Fruit fly (Drosophila melanogaster) whole organism, embryonic: ENCODE data around the gene CenB1A.
A peak's percentile ranks its signal among the peaks of the same experiment; 100 is the strongest.

Experiments used
- CG10267 ChIP-seq: fragments of 200-800 bp; sonication (Bioruptor generic); optimal IDR thresholded peaks from 2 replicates; lab custom pipeline; 2018; ENCODE audit warnings: missing biosample characterization, mild to moderate bottlenecking, missing genetic modification characterization, moderate library complexity
- CG11456 ChIP-seq: fragments of 200-800 bp; sonication (Bioruptor generic); IDR thresholded peaks from 3 replicates; pipeline ENCODE4 v1.3.6; 2022; ENCODE audit warnings: missing biosample characterization, missing genetic modification characterization
- CG12071 ChIP-seq: fragments of 200-800 bp; sonication (Bioruptor generic); optimal IDR thresholded peaks from 3 replicates; lab custom pipeline; 2018; ENCODE audit warnings: missing biosample characterization, mild to moderate bottlenecking, missing genetic modification characterization
- CG12744 ChIP-seq: fragments of 200-800 bp; sonication (Bioruptor generic); optimal IDR thresholded peaks from 2 replicates; lab custom pipeline; 2016; ENCODE audit warnings: missing biosample characterization, missing genetic modification characterization
- CG13424 ChIP-seq: fragments of 200-800 bp; sonication (Bioruptor generic); optimal IDR thresholded peaks from 2 replicates; lab custom pipeline; 2019; ENCODE audit warnings: missing biosample characterization, mild to moderate bottlenecking, missing genetic modification characterization, moderate library complexity
- CG15011 ChIP-seq: fragments of 200-800 bp; sonication (Bioruptor generic); optimal IDR thresholded peaks from 3 replicates; lab custom pipeline; 2018; ENCODE audit warnings: missing biosample characterization, mild to moderate bottlenecking, missing genetic modification characterization
- CG17568 ChIP-seq: fragments of 200-800 bp; sonication (Bioruptor generic); optimal IDR thresholded peaks from 2 replicates; lab custom pipeline; 2018; ENCODE audit warnings: missing biosample characterization, mild to moderate bottlenecking, missing genetic modification characterization, moderate library complexity
- CG17612 ChIP-seq: fragments of 200-800 bp; sonication (Bioruptor generic); IDR thresholded peaks from 2 replicates; pipeline ENCODE4 v1.3.6; 2022; ENCODE audit warnings: missing biosample characterization, missing genetic modification characterization
- CG17829 ChIP-seq: fragments of 200-800 bp; optimal IDR thresholded peaks from 2 replicates; lab custom pipeline; 2019; ENCODE audit warnings: missing biosample characterization, mild to moderate bottlenecking, missing genetic modification characterization, moderate library complexity
- CG18476 ChIP-seq: fragments of 200-800 bp; sonication (Bioruptor generic); optimal IDR thresholded peaks from 2 replicates; lab custom pipeline; 2016; ENCODE audit warnings: missing biosample characterization, mild to moderate bottlenecking, missing genetic modification characterization
- CG3838 ChIP-seq: fragments of 200-800 bp; sonication (Bioruptor generic); optimal IDR thresholded peaks from 3 replicates; lab custom pipeline; 2016; ENCODE audit warnings: missing biosample characterization, missing genetic modification characterization
- CG3995 ChIP-seq: fragments of 200-800 bp; sonication (Bioruptor generic); optimal IDR thresholded peaks from 3 replicates; lab custom pipeline; 2016; ENCODE audit warnings: missing biosample characterization, missing genetic modification characterization
- CG4854 ChIP-seq: fragments of 200-800 bp; sonication (Bioruptor generic); optimal IDR thresholded peaks from 2 replicates; lab custom pipeline; 2016; ENCODE audit warnings: missing biosample characterization, missing genetic modification characterization, inconsistent platforms
- CG6813 ChIP-seq: fragments of 200-800 bp; sonication (Bioruptor generic); optimal IDR thresholded peaks from 2 replicates; lab custom pipeline; 2017; ENCODE audit warnings: missing biosample characterization, missing genetic modification characterization, mild to moderate bottlenecking, moderate library complexity, missing genetic modification reagents
- CG6854 ChIP-seq: fragments of 200-800 bp; sonication (Bioruptor generic); optimal IDR thresholded peaks from 3 replicates; lab custom pipeline; 2017; ENCODE audit warnings: missing biosample characterization, mild to moderate bottlenecking, missing genetic modification characterization
- CG7745 ChIP-seq: fragments of 200-800 bp; sonication (Bioruptor generic); optimal IDR thresholded peaks from 2 replicates; lab custom pipeline; 2018; ENCODE audit warnings: missing biosample characterization, mild to moderate bottlenecking, missing genetic modification characterization, moderate library complexity
- CG8359 ChIP-seq: fragments of 200-800 bp; sonication (Bioruptor generic); optimal IDR thresholded peaks from 2 replicates; lab custom pipeline; 2017; ENCODE audit warnings: missing biosample characterization, mild to moderate bottlenecking, missing genetic modification characterization, borderline replicate concordance
- CG8478 ChIP-seq: fragments of >200 bp; optimal IDR thresholded peaks from 2 replicates; lab custom pipeline; 2018
- Dip3 ChIP-seq: fragments of 200-800 bp; sonication (Bioruptor generic); optimal IDR thresholded peaks from 3 replicates; lab custom pipeline; 2016; ENCODE audit warnings: missing biosample characterization, missing genetic modification characterization
- GATAe ChIP-seq: fragments of 200-800 bp; sonication (Bioruptor generic); conservative IDR thresholded peaks from 2 replicates; pipeline ENCODE4 v1.3.6; 2022; ENCODE audit warnings: missing biosample characterization, missing genetic modification characterization
- Max ChIP-seq: fragments of 200-800 bp; sonication (Bioruptor generic); optimal IDR thresholded peaks from 2 replicates; lab custom pipeline; 2016; ENCODE audit warnings: missing biosample characterization, mild to moderate bottlenecking, missing genetic modification characterization
- Med ChIP-seq: fragments of 200-800 bp; sonication (Bioruptor generic); peaks from one replicate; lab custom pipeline; 2016; ENCODE audit warnings: missing biosample characterization, missing genetic modification characterization, mild to moderate bottlenecking, inconsistent platforms, moderate library complexity
- Meics ChIP-seq: fragments of 200-800 bp; sonication (Bioruptor generic); optimal IDR thresholded peaks from 2 replicates; lab custom pipeline; 2017; ENCODE audit warnings: missing biosample characterization, mild to moderate bottlenecking, missing genetic modification characterization
- Nf-YA ChIP-seq: fragments of 200-800 bp; sonication (Bioruptor generic); IDR thresholded peaks from 2 replicates; pipeline ENCODE4 v1.3.6; 2022; ENCODE audit warnings: missing biosample characterization, missing genetic modification characterization
- Nf-YB ChIP-seq: fragments of 200-800 bp; sonication (Bioruptor generic); optimal IDR thresholded peaks from 3 replicates; lab custom pipeline; 2019; ENCODE audit warnings: missing biosample characterization, mild to moderate bottlenecking, missing genetic modification characterization, moderate library complexity
- Nf-YC ChIP-seq: fragments of 200-800 bp; optimal IDR thresholded peaks from 3 replicates; lab custom pipeline; 2019; ENCODE audit warnings: missing biosample characterization, mild to moderate bottlenecking, missing genetic modification characterization, moderate library complexity
- Side ChIP-seq: fragments of 200-800 bp; sonication (Bioruptor generic); optimal IDR thresholded peaks from 2 replicates; lab custom pipeline; 2016; ENCODE audit warnings: missing biosample characterization, missing genetic modification characterization
- Spps ChIP-seq: fragments of 200-800 bp; sonication (Bioruptor generic); optimal IDR thresholded peaks from 2 replicates; lab custom pipeline; 2018; ENCODE audit warnings: missing biosample characterization, mild to moderate bottlenecking, missing genetic modification characterization
- Stat92E ChIP-seq, 3 experiments: fragments of >200 bp in 2 of 3; fragments of 200-800 bp in 1 of 3; sonication (Bioruptor generic) in 1 of 3; optimal IDR thresholded peaks; 2 replicates each; lab custom pipeline; 2017 to 2019; ENCODE audit warnings: missing biosample characterization in 3 of 3, missing genetic modification characterization in 3 of 3, mild to moderate bottlenecking in 1 of 3, moderate library complexity in 1 of 3
- abd-A ChIP-seq: fragments of 200-800 bp; sonication (Bioruptor generic); optimal IDR thresholded peaks from 3 replicates; lab custom pipeline; 2019; ENCODE audit warnings: missing biosample characterization, mild to moderate bottlenecking, missing genetic modification characterization, moderate library complexity
- ase ChIP-seq: fragments of 200-800 bp; sonication (Bioruptor generic); IDR thresholded peaks from 3 replicates; pipeline ENCODE4 v1.3.6; 2022; ENCODE audit warnings: missing biosample characterization, missing genetic modification characterization
- ash1 ChIP-seq: fragments of 200-800 bp; sonication (Bioruptor generic); optimal IDR thresholded peaks from 2 replicates; lab custom pipeline; 2018; ENCODE audit warnings: missing biosample characterization, mild to moderate bottlenecking, missing genetic modification characterization
- ato ChIP-seq: fragments of 200-800 bp; sonication (Bioruptor generic); IDR thresholded peaks from 2 replicates; pipeline ENCODE4 v1.3.6; 2022; ENCODE audit warnings: missing biosample characterization, missing genetic modification characterization; ENCODE audit not compliant: partially characterized antibody
- bbx ChIP-seq: fragments of 200-800 bp; sonication (Bioruptor generic); IDR thresholded peaks from 2 replicates; pipeline ENCODE4 v1.3.6; 2022; ENCODE audit warnings: missing biosample characterization, missing genetic modification characterization; ENCODE audit not compliant: partially characterized antibody
- cg ChIP-seq: fragments of 200-800 bp; sonication (Bioruptor generic); optimal IDR thresholded peaks from 3 replicates; lab custom pipeline; 2019; ENCODE audit warnings: missing biosample characterization, mild to moderate bottlenecking, missing genetic modification characterization, moderate library complexity
- chinmo ChIP-seq: fragments of 200-800 bp; sonication (Bioruptor generic); IDR thresholded peaks from 4 replicates; pipeline ENCODE4 v1.3.6; 2022; ENCODE audit warnings: missing biosample characterization, missing genetic modification characterization; ENCODE audit not compliant: partially characterized antibody
- ci ChIP-seq: fragments of 200-800 bp; sonication (Bioruptor generic); IDR thresholded peaks from 3 replicates; pipeline ENCODE4 v1.3.6; 2022; ENCODE audit warnings: missing biosample characterization, missing genetic modification characterization
- her ChIP-seq: fragments of 200-800 bp; sonication (Bioruptor generic); optimal IDR thresholded peaks from 2 replicates; lab custom pipeline; 2016; ENCODE audit warnings: missing biosample characterization, missing genetic modification characterization
- kay ChIP-seq: fragments of 200-800 bp; sonication (Bioruptor generic); optimal IDR thresholded peaks from 2 replicates; lab custom pipeline; 2016; ENCODE audit warnings: missing biosample characterization, missing genetic modification characterization
- kni ChIP-seq: fragments of 200-800 bp; sonication (Bioruptor generic); optimal IDR thresholded peaks from 3 replicates; lab custom pipeline; 2017; ENCODE audit warnings: mild to moderate bottlenecking, missing biosample characterization, missing genetic modification reagents, missing genetic modification characterization
- lilli ChIP-seq: fragments of 200-800 bp; sonication (Bioruptor generic); optimal IDR thresholded peaks from 3 replicates; lab custom pipeline; 2016; ENCODE audit warnings: missing biosample characterization, missing genetic modification characterization
- lov ChIP-seq, 2 experiments: fragments of 200-800 bp in 1 of 2; fragments of >200 bp in 1 of 2; sonication (Bioruptor generic) in 1 of 2; IDR thresholded peaks in 1 of 2; optimal IDR thresholded peaks in 1 of 2; 2 replicates in 1 of 2; 3 replicates in 1 of 2; pipeline versions ENCODE4 v1.3.6 to Lab custom; 2017 to 2022; ENCODE audit warnings: missing biosample characterization in 1 of 2, missing genetic modification characterization in 1 of 2
- phol ChIP-seq: fragments of 200-800 bp; sonication (Bioruptor generic); optimal IDR thresholded peaks from 3 replicates; lab custom pipeline; 2018; ENCODE audit warnings: missing biosample characterization, mild to moderate bottlenecking, missing genetic modification characterization, moderate library complexity
- ssp ChIP-seq: fragments of 200-800 bp; sonication (Bioruptor generic); IDR thresholded peaks from 2 replicates; pipeline ENCODE4 v1.3.6; 2022; ENCODE audit warnings: missing biosample characterization, missing genetic modification characterization
- tll ChIP-seq, 2 experiments: fragments of 200-800 bp in 1 of 2; fragments of >200 bp in 1 of 2; sonication (Bioruptor generic) in 1 of 2; optimal IDR thresholded peaks; 2 replicates each; lab custom pipeline; 2017 to 2019; ENCODE audit warnings: missing biosample characterization in 2 of 2, missing genetic modification characterization in 2 of 2, mild to moderate bottlenecking in 1 of 2, moderate library complexity in 1 of 2
- trem ChIP-seq: fragments of 200-800 bp; optimal IDR thresholded peaks from 3 replicates; lab custom pipeline; 2019; ENCODE audit warnings: missing biosample characterization, mild to moderate bottlenecking, missing genetic modification characterization, moderate library complexity
- tup ChIP-seq: fragments of 200-800 bp; sonication (Bioruptor generic); optimal IDR thresholded peaks from 2 replicates; lab custom pipeline; 2016; ENCODE audit warnings: missing biosample characterization, mild to moderate bottlenecking, missing genetic modification characterization, moderate library complexity
- z ChIP-seq: fragments of 200-800 bp; sonication (Bioruptor generic); IDR thresholded peaks from 3 replicates; pipeline ENCODE4 v1.3.6; 2022; ENCODE audit warnings: missing biosample characterization, missing genetic modification characterization

Gene CenB1A

DNA sequence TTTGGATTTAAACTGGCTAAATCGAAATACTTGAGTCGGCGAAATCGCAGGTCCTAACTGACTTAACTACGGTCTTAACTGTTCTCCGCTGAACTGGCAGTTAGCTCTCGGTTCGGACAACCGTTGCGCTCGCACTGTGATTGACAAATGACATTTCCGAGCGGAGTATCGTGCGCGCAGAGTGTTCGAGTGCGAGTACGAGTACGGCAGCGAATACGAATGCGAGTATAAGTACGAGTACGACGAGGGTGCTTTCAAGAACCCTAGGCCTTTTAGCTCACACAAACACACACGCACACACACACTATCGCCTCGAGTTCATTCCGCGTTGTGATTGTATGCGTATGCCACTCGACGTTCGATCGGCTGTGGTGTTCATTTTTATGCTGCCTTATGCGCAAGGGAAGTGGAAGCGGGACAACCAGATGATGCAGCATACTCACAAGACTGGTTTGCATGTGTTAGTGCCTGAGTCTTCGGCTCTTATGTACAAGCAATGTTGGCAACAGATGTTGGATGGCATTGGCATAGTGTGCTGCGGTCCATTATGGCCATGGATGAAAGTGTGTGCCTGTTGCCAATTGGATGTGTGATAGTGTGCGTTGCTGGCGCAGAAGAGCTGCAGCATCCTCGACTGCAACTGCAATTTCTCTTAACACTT lies 23.6 kb downstream of the CenB1A start, which contains the start of gene hh (continued):
- TF ChIP-seq ato (GFP tag; lab: Robert Waterston, UW): no peak
- TF ChIP-seq cg: peak; percentile 100
- TF ChIP-seq z: peak; percentile 91
- no peak for TF ChIP-seq Side (GFP tag; lab: Kevin White, UChicago)
- TF ChIP-seq Med (GFP tag; lab: Kevin White, UChicago): peak; percentile 66
- no peak for TF ChIP-seq Spps (tag; lab: Kevin White, UChicago)
- TF ChIP-seq CG13424 (tag; lab: Kevin White, UChicago): no peak
- TF ChIP-seq CG8359 (GFP tag; lab: Kevin White, UChicago): no peak
- peak; percentile 57 for TF ChIP-seq kni
- no peak for TF ChIP-seq CG11456 (GFP tag; lab: Robert Waterston, UW)
- no peak for TF ChIP-seq Dip3 (GFP tag; lab: Kevin White, UChicago)
- peak; percentile 95 for TF ChIP-seq Nf-YB (GFP tag; lab: Kevin White, UChicago)
- no peak for TF ChIP-seq phol
- TF ChIP-seq Max: no peak
- TF ChIP-seq abd-A (tag; lab: Kevin White, UChicago): peak; percentile 44
- TF ChIP-seq Meics (GFP tag; lab: Kevin White, UChicago): no peak
- 0 out of 4 replicates have a peak, but pooled peaks have one; percentile 18 for TF ChIP-seq chinmo (GFP tag; lab: Robert Waterston, UW)
- no peak for TF ChIP-seq CG12744 (GFP tag; lab: Kevin White, UChicago)
- no peak for TF ChIP-seq ci (GFP tag; lab: Robert Waterston, UW)
- no peak for TF ChIP-seq CG7745 (tag; lab: Kevin White, UChicago)
- TF ChIP-seq CG18476: no peak
- no peak for TF ChIP-seq her (GFP tag; lab: Kevin White, UChicago)
- TF ChIP-seq CG10267 (tag; lab: Kevin White, UChicago): no peak
- no peak for TF ChIP-seq ase (GFP tag; lab: Robert Waterston, UW)
- TF ChIP-seq CG6813 (GFP tag; lab: Kevin White, UChicago): no peak
- TF ChIP-seq lilli: no peak
- TF ChIP-seq GATAe (GFP tag; lab: Robert Waterston, UW): no peak
- TF ChIP-seq CG3838: no peak
- TF ChIP-seq Nf-YA (GFP tag; lab: Robert Waterston, UW): no peak
- no peak for TF ChIP-seq lov (optimal IDR thresholded peaks at IDR 0.05; lab: Kevin White, UChicago)
- TF ChIP-seq lov (GFP tag; IDR thresholded peaks at IDR 0.05; lab: Robert Waterston, UW): no peak
- no peak for TF ChIP-seq kay (GFP tag; lab: Kevin White, UChicago)
- no peak for TF ChIP-seq CG12071 (GFP tag; lab: Kevin White, UChicago)
- peak; percentile 26 for TF ChIP-seq CG17829 (tag; lab: Kevin White, UChicago)
- TF ChIP-seq CG3995: no peak
- TF ChIP-seq bbx: 0 out of 2 replicates have a peak, but pooled peaks have one; percentile 24
- TF ChIP-seq ash1 (GFP tag; lab: Kevin White, UChicago): no peak
- no peak for TF ChIP-seq CG15011 (GFP tag; lab: Kevin White, UChicago)
- no peak for TF ChIP-seq CG17612 (GFP tag; lab: Robert Waterston, UW)
- peak; percentile 95 for TF ChIP-seq Nf-YC (tag; lab: Kevin White, UChicago)
- no peak for TF ChIP-seq Stat92E (GFP tag; optimal IDR thresholded peaks at IDR 0.05; lab: Kevin White, UChicago)
- no peak for TF ChIP-seq ssp (GFP tag; lab: Robert Waterston, UW)
- TF ChIP-seq trem: no peak
- no peak for TF ChIP-seq CG4854 (GFP tag; lab: Kevin White, UChicago)
- no peak for TF ChIP-seq CG6854 (GFP tag; lab: Kevin White, UChicago)
- no peak for TF ChIP-seq CG17568
- peak in 1 of 2 experiments; percentile 59 for TF ChIP-seq tll (GFP tag; optimal IDR thresholded peaks at IDR 0.05; lab: Kevin White, UChicago)
- TF ChIP-seq tup: no peak
- TF ChIP-seq CG8478 (lab: Kevin White, UChicago): peak; percentile 99
